Fruit fly (Drosophila melanogaster): ENCODE data around the gene CG11333.

DNA sequence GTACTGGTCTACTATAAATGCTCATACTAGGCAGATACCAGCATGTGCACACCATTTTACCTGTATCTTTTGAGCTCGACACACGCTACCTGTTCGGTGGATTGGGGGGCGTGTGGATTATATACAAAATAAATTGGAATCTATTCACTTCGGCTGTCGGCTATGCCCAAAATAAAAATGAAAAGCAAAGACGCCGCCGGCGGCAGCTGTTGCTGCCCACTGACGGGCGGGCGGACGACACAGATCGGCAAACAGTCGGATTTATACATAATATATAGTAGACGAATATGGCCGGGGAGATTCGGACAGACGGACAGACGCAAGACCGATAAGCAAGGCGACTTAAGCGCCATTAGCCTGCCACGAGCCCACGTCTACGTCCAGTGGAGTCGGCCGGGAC lies 24.2 kb upstream of the CG11333 start:
- TF ChIP-seq kah (GFP tag; optimal IDR thresholded peaks at IDR 0.05) = no peak
- TF ChIP-seq lola (GFP tag; optimal IDR thresholded peaks at IDR 0.05) = no peak
- TF ChIP-seq CG32532 (GFP tag; IDR thresholded peaks at IDR 0.05) = peak; percentile 43
- TF ChIP-seq CG10565 (GFP tag; optimal IDR thresholded peaks at IDR 0.05) = no peak
- TF ChIP-seq fd64A (GFP tag; optimal IDR thresholded peaks at IDR 0.05) = no peak
- no peak for TF ChIP-seq PHDP (tag; optimal IDR thresholded peaks at IDR 0.05)
